Fruit fly (Drosophila melanogaster): ENCODE results near the gene Vps45.
A peak's percentile ranks its signal among the peaks of the same experiment; 100 is the strongest.

The Vps45 gene

dm6 chr3R:9551013-9551658 is 12.6 kb upstream of the Vps45 start (continued):
- TF ChIP-seq CG3281 (GFP tag; optimal IDR thresholded peaks at IDR 0.05) (peak; percentile 63), Hmx (GFP tag; optimal IDR thresholded peaks at IDR 0.05) (no peak), zfh1 (GFP tag; IDR thresholded peaks at IDR 0.05) (no peak), prd (optimal IDR thresholded peaks at IDR 0.05) (no peak), prd (GFP tag; IDR thresholded peaks at IDR 0.05) (no peak), crp (GFP tag; optimal IDR thresholded peaks at IDR 0.05) (no peak), gro (GFP tag; optimal IDR thresholded peaks at IDR 0.05) (peak; percentile 66), Mad (GFP tag; optimal IDR thresholded peaks at IDR 0.05) (no peak), CG6175 (GFP tag; IDR thresholded peaks at IDR 0.05) (no peak), eve (GFP tag; optimal IDR thresholded peaks at IDR 0.05) (no peak), gsb (GFP tag; IDR thresholded peaks at IDR 0.05) (no peak), fu2 (GFP tag; optimal IDR thresholded peaks at IDR 0.05) (peak; percentile 17), lbe (GFP tag; optimal IDR thresholded peaks at IDR 0.05) (peak; percentile 58), HmgD (GFP tag; optimal IDR thresholded peaks at IDR 0.05) (peak; percentile 83), ftz-f1 (GFP tag; optimal IDR thresholded peaks at IDR 0.05) (peak; percentile 97), en (GFP tag; optimal IDR thresholded peaks at IDR 0.05) (peak; percentile 27), CG6654 (GFP tag; optimal IDR thresholded peaks at IDR 0.05) (peak; percentile 5), br (optimal IDR thresholded peaks at IDR 0.05) (no peak), Lim3 (GFP tag; IDR thresholded peaks at IDR 0.05) (no peak), YL-1 (GFP tag; optimal IDR thresholded peaks at IDR 0.05) (peak; percentile 60), CG5180 (GFP tag; optimal IDR thresholded peaks at IDR 0.05) (peak; percentile 59), CG30020 (tag; optimal IDR thresholded peaks at IDR 0.05) (no peak), Drgx (GFP tag; IDR thresholded peaks at IDR 0.05) (no peak), Pdp1 (GFP tag; optimal IDR thresholded peaks at IDR 0.05) (peak; percentile 11 to 74), fd64A (GFP tag; optimal IDR thresholded peaks at IDR 0.05) (peak; percentile 65), CG15514 (GFP tag; optimal IDR thresholded peaks at IDR 0.05) (peak; percentile 72), MESR4 (GFP tag; optimal IDR thresholded peaks at IDR 0.05) (peak; percentile 96), emc (GFP tag; optimal IDR thresholded peaks at IDR 0.05) (no peak), Optix (GFP tag; IDR thresholded peaks at IDR 0.05) (no peak), her (GFP tag; optimal IDR thresholded peaks at IDR 0.05) (peak; percentile 68), Ets65A (GFP tag) (no peak), klu (GFP tag; IDR thresholded peaks at IDR 0.05) (no peak), CG15011 (GFP tag; optimal IDR thresholded peaks at IDR 0.05) (peak; percentile 19), CG31365 (tag; optimal IDR thresholded peaks at IDR 0.05) (peak; percentile 63), CG9437 (GFP tag; optimal IDR thresholded peaks at IDR 0.05) (peak; percentile 23), NC2β (GFP tag; optimal IDR thresholded peaks at IDR 0.05) (peak; percentile 44), caup (GFP tag; optimal IDR thresholded peaks at IDR 0.05; ENCODE audit: severe bottlenecking) (peak; percentile 87), BtbVII (GFP tag; optimal IDR thresholded peaks at IDR 0.05) (peak; percentile 69), nom (GFP tag; optimal IDR thresholded peaks at IDR 0.05) (peak; percentile 90), odd (GFP tag; optimal IDR thresholded peaks at IDR 0.05) (peak; percentile 68), Bdp1 (GFP tag; optimal IDR thresholded peaks at IDR 0.05) (peak; percentile 27), CG4730 (GFP tag; IDR thresholded peaks at IDR 0.05) (no peak), Antp (GFP tag; optimal IDR thresholded peaks at IDR 0.05) (peak; percentile 13), onecut (GFP tag; IDR thresholded peaks at IDR 0.05) (peak; percentile 98), Rfx (GFP tag; IDR thresholded peaks at IDR 0.05) (no peak), CG18619 (GFP tag; optimal IDR thresholded peaks at IDR 0.05) (peak; percentile 5), sug (tag; optimal IDR thresholded peaks at IDR 0.05) (peak; percentile 77), B-H2 (GFP tag; optimal IDR thresholded peaks at IDR 0.05) (peak; percentile 50), hbn (GFP tag; IDR thresholded peaks at IDR 0.05; ENCODE audit: partially characterized antibody) (no peak), pb (GFP tag; optimal IDR thresholded peaks at IDR 0.05) (peak; percentile 38), mam (GFP tag; optimal IDR thresholded peaks at IDR 0.05) (peak; percentile 21)

All from whole organism, embryonic.